Worm (Caenorhabditis elegans) whole organism, L4/young adult: ENCODE results near the gene mans-4.

ENCODE experiments used
- W03F9.2 ChIP-seq: fragments of 150-350 bp; optimal IDR thresholded peaks from 2 replicates; lab custom pipeline; 2014; ENCODE audit warnings: missing biosample characterization, missing genetic modification characterization
- dao-5 ChIP-seq: sonication (generic microtip); optimal IDR thresholded peaks from 2 replicates; lab custom pipeline; 2016; ENCODE audit warnings: missing genotype, missing genetic modification characterization, moderate library complexity, missing compliant biosample characterization
- him-1 ChIP-seq: sonication (generic microtip); optimal IDR thresholded peaks from 2 replicates; lab custom pipeline; 2016; ENCODE audit warnings: missing genotype, missing genetic modification reagents, missing genetic modification characterization, missing compliant biosample characterization

Gene mans-4

ce11 chrIV:9078469-9078868 is at the start of gene mans-4:
TSS of gene mans-4 (minus strand) at chrIV:9078569.
- no peak for TF ChIP-seq dao-5
- no peak for TF ChIP-seq him-1
- no peak for TF ChIP-seq W03F9.2 (tag; lab: Kevin White, UChicago)

ce11 chrIV:9121545-9121944 is 43.2 kb upstream of the mans-4 start:
- TF ChIP-seq him-1 (no peak), dao-5 (no peak), W03F9.2 (tag; lab: Kevin White, UChicago) (no peak)

- no peak for TF ChIP-seq dao-5
- no peak for TF ChIP-seq him-1
- TF ChIP-seq W03F9.2 (tag; lab: Kevin White, UChicago): no peak
These were observed 41.9 kb upstream of the mans-4 start for ce11 chrIV:9120220-9120619.

- TF ChIP-seq W03F9.2 (tag; lab: Kevin White, UChicago) (no peak), him-1 (no peak), dao-5 (no peak)
These were observed 40.4 kb upstream of the mans-4 start, which contains the start of gene nrfl-1 for ce11 chrIV:9118792-9119191. TSS of gene nrfl-1 (plus strand) at chrIV:9119092.

- TF ChIP-seq W03F9.2 (tag; lab: Kevin White, UChicago) (no peak), dao-5 (no peak), him-1 (no peak)
These were observed 40.0 kb upstream of the mans-4 start for ce11 chrIV:9118348-9118747.

DNA sequence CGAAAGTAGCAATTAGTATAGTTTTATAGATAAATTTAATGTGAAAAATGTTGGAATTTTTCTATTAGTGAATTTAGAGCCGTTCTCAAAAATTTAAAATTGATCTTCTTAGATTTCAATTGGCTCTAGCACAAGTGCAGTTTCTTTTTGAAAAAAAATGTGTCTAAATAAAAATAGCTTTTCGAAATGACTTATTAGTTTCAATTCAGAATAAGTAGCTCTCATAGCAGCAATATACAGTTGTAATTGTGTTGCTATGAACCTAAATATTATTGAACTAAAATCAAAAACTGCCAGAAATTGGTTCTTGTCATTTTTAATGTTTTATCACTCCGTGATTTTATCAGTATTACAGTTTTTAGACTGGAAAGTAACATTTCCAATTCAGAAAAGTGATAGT is 39.3 kb upstream of the mans-4 start:
- no peak for TF ChIP-seq W03F9.2 (tag; lab: Kevin White, UChicago)
- no peak for TF ChIP-seq dao-5
- TF ChIP-seq him-1: no peak

DNA sequence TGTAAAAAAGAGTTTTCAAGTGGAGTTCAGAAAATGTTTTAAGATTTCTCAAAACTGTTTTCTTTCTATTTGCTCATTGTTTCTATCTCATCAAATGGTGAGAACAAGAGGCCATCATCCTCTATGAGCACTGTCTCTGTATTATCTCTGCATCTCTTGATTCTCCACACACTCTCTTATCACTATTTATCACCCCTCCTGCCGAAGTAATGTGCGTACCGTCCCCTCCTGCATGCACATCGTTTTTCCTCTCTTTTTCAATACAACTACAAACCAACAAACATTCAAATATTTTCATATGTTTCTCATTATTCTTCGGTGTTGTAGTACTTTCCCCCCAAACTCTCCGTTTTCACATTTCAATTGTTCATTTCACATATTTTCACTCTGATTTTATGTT is 38.1 kb upstream of the mans-4 start:
- TF ChIP-seq dao-5 (no peak), W03F9.2 (tag; lab: Kevin White, UChicago) (no peak), him-1 (no peak)

- TF ChIP-seq him-1 (no peak), dao-5 (no peak), W03F9.2 (tag; lab: Kevin White, UChicago) (no peak)
These were observed 35.7 kb upstream of the mans-4 start for ce11 chrIV:9114078-9114477.

DNA sequence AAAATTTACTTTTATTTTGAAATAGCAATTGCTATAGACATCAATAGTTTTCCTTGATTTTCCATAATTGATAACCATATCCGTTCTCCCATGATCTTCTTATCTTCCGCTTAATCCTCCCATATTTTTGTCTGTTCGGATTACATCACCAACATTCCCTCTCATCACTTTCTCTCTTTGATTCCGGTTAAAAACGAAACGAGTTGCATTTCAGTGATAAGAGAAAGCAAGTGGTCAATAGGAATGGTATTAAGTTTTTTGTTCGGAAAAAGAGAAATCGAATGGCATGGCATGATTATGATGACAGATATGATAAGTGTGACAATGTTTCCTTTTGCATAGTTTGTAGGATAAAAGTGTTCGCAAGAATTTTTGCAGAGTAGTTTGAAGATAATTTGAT is 33.6 kb upstream of the mans-4 start:
- TF ChIP-seq dao-5 (no peak), him-1 (no peak), W03F9.2 (tag; lab: Kevin White, UChicago) (no peak)

DNA sequence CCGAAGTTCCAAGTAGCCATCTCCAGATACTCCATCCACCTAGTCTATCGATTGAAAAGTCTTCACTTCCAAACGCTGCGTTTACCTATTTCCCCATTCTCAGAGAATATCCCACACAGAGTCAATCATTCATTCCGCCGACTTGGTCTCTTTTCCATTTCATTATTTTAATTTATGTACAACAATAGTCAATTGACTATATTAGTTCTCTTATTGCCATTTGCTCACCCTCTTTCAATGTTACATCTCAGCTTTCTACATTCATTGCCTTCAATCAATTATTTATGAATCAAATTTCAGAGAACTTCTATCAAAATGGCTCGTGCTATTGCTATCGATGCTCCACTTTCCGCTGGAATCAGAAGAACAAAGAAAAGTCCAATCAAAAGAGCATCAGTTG is 30.3 kb upstream of the mans-4 start, which contains the start of gene aly-1:
aly-1 (plus strand) TSS at position 301 of the 400 bp plus-strand sequence.
- TF ChIP-seq him-1: no peak
- no peak for TF ChIP-seq dao-5
- no peak for TF ChIP-seq W03F9.2 (tag; lab: Kevin White, UChicago)

DNA sequence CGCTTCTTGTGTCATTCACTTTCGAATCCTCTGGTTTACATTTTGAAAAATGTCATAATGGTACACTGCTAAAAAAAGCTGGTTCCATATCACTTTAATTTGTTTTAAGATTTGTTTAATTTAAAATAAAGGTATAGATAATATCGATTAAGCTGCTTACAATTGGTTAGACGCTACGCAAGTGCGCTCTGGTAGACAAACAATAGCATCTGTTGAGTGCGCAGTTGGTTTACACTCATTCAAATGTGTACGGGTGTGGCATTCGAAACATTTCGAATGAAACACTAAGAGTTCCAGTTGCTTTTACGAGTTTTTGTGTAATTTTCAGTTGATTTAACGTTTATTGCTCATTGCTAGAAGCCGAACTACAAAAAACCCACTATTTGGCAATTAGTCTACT is 29.1 kb upstream of the mans-4 start:
- no peak for TF ChIP-seq dao-5
- TF ChIP-seq him-1: no peak
- TF ChIP-seq W03F9.2 (tag; lab: Kevin White, UChicago): no peak

DNA sequence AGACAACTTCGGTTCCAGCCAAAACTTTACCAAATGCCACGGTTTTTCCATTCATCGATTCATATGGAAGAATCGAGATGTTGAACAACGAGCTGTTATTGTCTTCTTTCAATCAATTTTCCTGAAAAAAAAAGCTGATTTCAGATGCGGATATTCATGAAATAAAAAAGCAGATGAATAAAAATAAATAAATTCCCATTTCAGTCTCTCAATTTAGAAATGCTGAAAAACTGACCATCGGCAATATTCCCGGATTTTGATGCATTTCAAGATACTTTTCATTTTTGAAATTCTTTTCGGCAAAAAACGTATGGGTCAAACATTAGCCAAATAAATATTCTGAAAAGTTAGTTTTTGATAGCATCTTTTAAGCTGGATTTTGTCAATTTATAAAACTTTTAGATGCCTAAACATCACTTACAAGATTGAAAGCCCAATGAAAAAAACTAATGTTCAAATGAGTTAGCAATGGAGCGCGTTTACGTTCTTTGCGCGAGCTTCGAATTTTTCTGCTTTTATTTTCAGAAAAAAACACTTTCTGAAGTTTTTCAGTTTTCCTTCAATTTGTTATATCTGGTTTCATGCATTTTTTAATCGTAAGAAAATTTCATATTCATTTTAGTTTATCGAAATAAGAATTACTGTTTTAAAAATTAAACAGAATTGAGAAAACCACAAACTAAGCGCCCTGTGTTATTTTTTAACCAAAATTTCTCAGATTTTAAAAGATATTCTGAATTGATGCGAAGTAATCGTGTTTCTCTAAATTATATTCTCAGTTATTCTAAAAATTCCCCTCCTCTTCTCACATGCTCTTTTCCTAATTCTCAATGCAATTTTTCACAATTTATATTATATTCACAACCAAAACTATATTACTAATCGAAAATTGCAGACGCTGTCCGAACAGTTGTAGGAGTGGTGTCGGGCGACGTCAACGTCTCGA is 26.0 kb upstream of the mans-4 start, which contains the start of the genes C01F6.14 and fem-3:
C01F6.14 (minus strand) TSS at position 51 of the 946 bp plus-strand sequence.
fem-3 (plus strand) TSS at position 896 of the 946 bp plus-strand sequence.
- TF ChIP-seq him-1 (no peak), W03F9.2 (tag; lab: Kevin White, UChicago) (no peak), dao-5 (no peak)

- TF ChIP-seq dao-5: no peak
- no peak for TF ChIP-seq him-1
- no peak for TF ChIP-seq W03F9.2 (tag; lab: Kevin White, UChicago)
These were observed 22.5 kb upstream of the mans-4 start for ce11 chrIV:9100835-9101234.

DNA sequence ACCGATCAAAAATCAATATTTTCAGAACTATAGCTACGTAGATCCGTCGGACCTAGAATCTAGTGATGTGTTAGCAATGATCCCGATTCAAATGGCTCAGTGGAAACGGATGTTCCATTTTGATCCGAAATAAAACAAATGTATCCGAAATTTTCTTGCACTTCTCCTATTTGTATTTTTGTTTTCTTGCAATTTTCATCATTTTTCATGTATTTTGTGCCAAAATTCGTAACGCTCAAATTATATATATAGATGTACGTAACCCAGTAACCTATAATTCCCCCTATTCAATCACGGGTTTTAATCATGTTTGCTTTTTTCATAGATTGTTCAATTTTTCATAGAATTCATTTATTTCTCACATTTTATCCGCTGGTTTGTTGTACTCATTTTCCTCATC is 20.6 kb upstream of the mans-4 start, which contains the start of gene gldi-10:
gldi-10 (plus strand) TSS at position 301 of the 400 bp plus-strand sequence.
- TF ChIP-seq him-1 (no peak), dao-5 (no peak), W03F9.2 (tag; lab: Kevin White, UChicago) (no peak)
